Fruit fly (Drosophila melanogaster): Measurements from ENCODE around the gene side-IV.

The side-IV gene

DNA sequence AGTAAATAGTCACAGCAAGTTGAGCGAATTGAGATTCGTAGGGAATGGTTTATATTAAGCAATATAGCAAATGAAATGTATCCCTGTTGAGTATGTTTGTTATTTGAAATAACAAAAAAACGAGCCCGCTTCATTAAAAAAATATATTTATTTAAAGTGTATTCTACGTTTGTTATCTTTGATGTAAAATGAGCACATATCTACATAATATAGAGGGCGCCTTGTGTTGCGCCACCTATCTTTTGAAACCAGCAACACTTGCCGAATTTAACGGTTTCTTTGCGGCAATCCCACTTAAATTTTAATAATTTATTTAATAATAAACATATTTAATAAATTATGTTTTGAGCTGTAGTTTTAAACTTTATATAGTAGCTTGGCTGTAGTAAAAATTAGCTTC lies 20.9 kb downstream of the side-IV start:
- TF ChIP-seq Hr83 (GFP tag; optimal IDR thresholded peaks at IDR 0.05; ENCODE audit: poor library complexity, severe bottlenecking) (no peak), dsf (GFP tag; optimal IDR thresholded peaks at IDR 0.05; ENCODE audit: borderline replicate concordance) (no peak), fru (GFP tag; optimal IDR thresholded peaks at IDR 0.05) (no peak), brk (GFP tag; optimal IDR thresholded peaks at IDR 0.05) (no peak), Vsx2 (GFP tag; optimal IDR thresholded peaks at IDR 0.05; ENCODE audit: partially characterized antibody) (no peak), lola (GFP tag; optimal IDR thresholded peaks at IDR 0.05) (no peak)

DNA sequence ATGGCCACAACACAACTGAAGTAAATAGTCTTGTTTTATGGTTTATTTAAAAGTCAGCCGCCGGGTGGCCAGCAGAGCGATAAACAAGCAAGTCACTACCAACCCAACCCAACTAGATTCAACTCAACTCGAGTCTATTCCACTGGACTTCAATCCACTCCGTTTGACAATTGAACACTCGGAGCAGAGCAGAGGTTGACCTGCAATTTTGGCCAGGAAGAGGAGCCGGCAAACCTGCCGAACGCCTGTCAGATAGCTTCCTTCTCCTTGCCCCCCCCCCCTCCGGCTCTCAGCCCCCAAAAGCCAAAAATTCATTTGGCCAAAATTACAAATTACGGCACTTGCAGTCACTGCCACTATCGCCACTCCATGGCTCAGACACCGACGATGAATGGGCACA lies 31.9 kb downstream of the side-IV start:
- no peak for TF ChIP-seq rgr (GFP tag; optimal IDR thresholded peaks at IDR 0.05)
- TF ChIP-seq GATAd (GFP tag; optimal IDR thresholded peaks at IDR 0.05): no peak
- no peak for TF ChIP-seq dsf (GFP tag; optimal IDR thresholded peaks at IDR 0.05; ENCODE audit: borderline replicate concordance)
- TF ChIP-seq jim (GFP tag; optimal IDR thresholded peaks at IDR 0.05): no peak
- no peak for TF ChIP-seq br (GFP tag; optimal IDR thresholded peaks at IDR 0.05)
- TF ChIP-seq lola (GFP tag; optimal IDR thresholded peaks at IDR 0.05): no peak
- no peak for TF ChIP-seq usp (GFP tag; optimal IDR thresholded peaks at IDR 0.05)
- TF ChIP-seq dmrt93B (GFP tag; optimal IDR thresholded peaks at IDR 0.05): no peak
- TF ChIP-seq CG32264 (GFP tag; optimal IDR thresholded peaks at IDR 0.05): no peak
- TF ChIP-seq Dif (GFP tag; optimal IDR thresholded peaks at IDR 0.05; ENCODE audit: partially characterized antibody): no peak
- no peak for TF ChIP-seq psq (GFP tag; optimal IDR thresholded peaks at IDR 0.05)
- TF ChIP-seq Mio (GFP tag; optimal IDR thresholded peaks at IDR 0.05): no peak
- no peak for TF ChIP-seq sv (GFP tag; optimal IDR thresholded peaks at IDR 0.05)
- TF ChIP-seq h (GFP tag; optimal IDR thresholded peaks at IDR 0.05): no peak
- no peak for TF ChIP-seq ey (GFP tag; optimal IDR thresholded peaks at IDR 0.05)

DNA sequence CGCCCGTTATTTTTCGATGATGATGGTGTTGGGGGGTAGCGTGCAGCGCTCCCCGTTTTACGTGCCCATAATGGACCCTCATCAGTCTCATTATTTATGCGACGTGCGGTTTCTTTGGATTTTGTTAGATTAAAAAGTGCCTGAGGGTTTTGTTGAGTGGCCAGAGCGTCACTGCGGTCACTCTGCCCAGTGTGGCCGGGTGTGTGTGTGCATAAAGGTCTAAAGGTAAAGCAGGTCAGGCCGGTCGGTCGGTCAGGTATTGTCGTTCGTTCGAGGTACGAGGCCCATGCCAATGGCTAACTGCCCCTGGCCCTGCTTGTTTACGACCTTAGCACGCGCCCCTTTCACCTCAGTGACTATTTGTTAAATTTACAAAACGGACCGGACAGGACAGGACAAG lies 59.4 kb downstream of the side-IV start:
- TF ChIP-seq N (GFP tag; optimal IDR thresholded peaks at IDR 0.05): no peak
- TF ChIP-seq dmrt93B (GFP tag; optimal IDR thresholded peaks at IDR 0.05): no peak
- TF ChIP-seq Hr83 (GFP tag; optimal IDR thresholded peaks at IDR 0.05; ENCODE audit: poor library complexity, severe bottlenecking): no peak
- TF ChIP-seq Vsx2 (GFP tag; optimal IDR thresholded peaks at IDR 0.05; ENCODE audit: partially characterized antibody): no peak
- no peak for TF ChIP-seq rgr (GFP tag; optimal IDR thresholded peaks at IDR 0.05)
- TF ChIP-seq br (GFP tag; optimal IDR thresholded peaks at IDR 0.05): no peak
- no peak for TF ChIP-seq Rel (GFP tag; optimal IDR thresholded peaks at IDR 0.05)
- no peak for TF ChIP-seq Rel (tag; optimal IDR thresholded peaks at IDR 0.05)
- TF ChIP-seq fru (GFP tag; optimal IDR thresholded peaks at IDR 0.05): no peak
- TF ChIP-seq lola (GFP tag; optimal IDR thresholded peaks at IDR 0.05): no peak
- no peak for TF ChIP-seq CrebA (GFP tag; optimal IDR thresholded peaks at IDR 0.05; ENCODE audit: borderline replicate concordance)
- no peak for TF ChIP-seq dl (GFP tag; optimal IDR thresholded peaks at IDR 0.05; ENCODE audit: insufficient read depth in 1 of 2, partially characterized antibody in 2 of 2)
- no peak for TF ChIP-seq HLH106 (tag; optimal IDR thresholded peaks at IDR 0.05)
- no peak for TF ChIP-seq sv (GFP tag; optimal IDR thresholded peaks at IDR 0.05)
- TF ChIP-seq tai (GFP tag; optimal IDR thresholded peaks at IDR 0.05): no peak
- TF ChIP-seq sage (GFP tag; optimal IDR thresholded peaks at IDR 0.05): no peak
- no peak for TF ChIP-seq OdsH (GFP tag; optimal IDR thresholded peaks at IDR 0.05)
- no peak for TF ChIP-seq GATAd (GFP tag; optimal IDR thresholded peaks at IDR 0.05)

Measured in whole organism, wandering third instar larva.